Fruit fly (Drosophila melanogaster) whole organism, embryonic: ENCODE results near the gene CG31463.

Experiments
- Antp ChIP-seq: fragments of 200-800 bp; sonication (Bioruptor generic); optimal IDR thresholded peaks from 3 replicates; lab custom pipeline; 2016; ENCODE audit warnings: missing biosample characterization, missing genetic modification characterization
- Asciz ChIP-seq: fragments of 200-800 bp; sonication (Bioruptor generic); optimal IDR thresholded peaks from 2 replicates; lab custom pipeline; 2017; ENCODE audit warnings: missing biosample characterization, mild to moderate bottlenecking, missing genetic modification characterization, missing genetic modification reagents
- CG10274 ChIP-seq: fragments of 200-800 bp; sonication (Bioruptor generic); optimal IDR thresholded peaks from 3 replicates; lab custom pipeline; 2017; ENCODE audit warnings: missing biosample characterization, mild to moderate bottlenecking, missing genetic modification characterization
- CG10431 ChIP-seq: fragments of 200-800 bp; sonication (Bioruptor generic); optimal IDR thresholded peaks from 3 replicates; lab custom pipeline; 2018; ENCODE audit warnings: missing biosample characterization, mild to moderate bottlenecking, missing genetic modification characterization
- CG11696 ChIP-seq: fragments of 200-800 bp; sonication (Bioruptor generic); IDR thresholded peaks from 2 replicates; pipeline ENCODE4 v1.3.6; 2022; ENCODE audit warnings: missing biosample characterization, missing genetic modification characterization
- CG12659 ChIP-seq: fragments of 200-800 bp; sonication (Bioruptor generic); optimal IDR thresholded peaks from 3 replicates; lab custom pipeline; 2017; ENCODE audit warnings: mild to moderate bottlenecking, missing biosample characterization, missing genetic modification reagents, missing genetic modification characterization
- CG13287 ChIP-seq: fragments of 200-800 bp; sonication (Bioruptor generic); IDR thresholded peaks from 2 replicates; pipeline ENCODE4 v1.3.6; 2022; ENCODE audit warnings: missing biosample characterization, missing genetic modification characterization; ENCODE audit not compliant: partially characterized antibody
- CG13296 ChIP-seq: fragments of 200-800 bp; sonication (Bioruptor generic); optimal IDR thresholded peaks from 3 replicates; lab custom pipeline; 2018; ENCODE audit warnings: missing biosample characterization, mild to moderate bottlenecking, missing genetic modification characterization
- CG13775 ChIP-seq: fragments of 200-800 bp; sonication (Bioruptor generic); optimal IDR thresholded peaks from 3 replicates; lab custom pipeline; 2017; ENCODE audit warnings: missing biosample characterization, mild to moderate bottlenecking, missing genetic modification characterization
- CG1647 ChIP-seq: fragments of 200-800 bp; sonication (Bioruptor generic); optimal IDR thresholded peaks from 3 replicates; lab custom pipeline; 2016; ENCODE audit warnings: missing biosample characterization, missing genetic modification characterization
- CG17802 ChIP-seq: fragments of 200-800 bp; sonication (Bioruptor generic); optimal IDR thresholded peaks from 2 replicates; lab custom pipeline; 2018; ENCODE audit warnings: missing biosample characterization, mild to moderate bottlenecking, missing genetic modification characterization, moderate library complexity
- CG2120 ChIP-seq: fragments of 200-800 bp; sonication (Bioruptor generic); optimal IDR thresholded peaks from 3 replicates; lab custom pipeline; 2016; ENCODE audit warnings: missing biosample characterization, missing genetic modification characterization
- CG3407 ChIP-seq: fragments of 200-800 bp; sonication (Bioruptor generic); optimal IDR thresholded peaks from 2 replicates; lab custom pipeline; 2018; ENCODE audit warnings: missing biosample characterization, mild to moderate bottlenecking, missing genetic modification characterization
- CG4360 ChIP-seq: fragments of 200-800 bp; sonication (Bioruptor generic); IDR thresholded peaks from 2 replicates; pipeline ENCODE4 v1.3.6; 2022; ENCODE audit warnings: missing biosample characterization, missing genetic modification characterization
- CG5245 ChIP-seq: fragments of 200-800 bp; sonication (Bioruptor generic); optimal IDR thresholded peaks from 3 replicates; lab custom pipeline; 2016; ENCODE audit warnings: missing biosample characterization, missing genetic modification characterization
- CG6854 ChIP-seq: fragments of 200-800 bp; sonication (Bioruptor generic); optimal IDR thresholded peaks from 3 replicates; lab custom pipeline; 2017; ENCODE audit warnings: missing biosample characterization, mild to moderate bottlenecking, missing genetic modification characterization
- CG7271 ChIP-seq: fragments of 200-800 bp; sonication (Bioruptor generic); optimal IDR thresholded peaks from 2 replicates; lab custom pipeline; 2018; ENCODE audit warnings: missing biosample characterization, mild to moderate bottlenecking, missing genetic modification characterization, moderate library complexity
- CG8944 ChIP-seq: fragments of 200-800 bp; sonication (Bioruptor generic); optimal IDR thresholded peaks from 3 replicates; lab custom pipeline; 2016; ENCODE audit warnings: missing biosample characterization, missing genetic modification characterization
- CG9215 ChIP-seq: fragments of 200-800 bp; sonication (Bioruptor generic); IDR thresholded peaks from 2 replicates; pipeline ENCODE4 v1.3.6; 2022; ENCODE audit warnings: missing biosample characterization, missing genetic modification characterization
- CG9437 ChIP-seq: fragments of 200-800 bp; sonication (Bioruptor generic); optimal IDR thresholded peaks from 2 replicates; lab custom pipeline; 2018; ENCODE audit warnings: missing biosample characterization, mild to moderate bottlenecking, missing genetic modification characterization
- CTCF ChIP-seq: fragments of 200-800 bp; sonication (Bioruptor generic); optimal IDR thresholded peaks from 2 replicates; lab custom pipeline; 2017; ENCODE audit warnings: missing biosample characterization, mild to moderate bottlenecking, missing genetic modification characterization, moderate library complexity
- CrebB ChIP-seq: fragments of 200-800 bp; sonication (Bioruptor generic); optimal IDR thresholded peaks from 3 replicates; lab custom pipeline; 2018; ENCODE audit warnings: missing biosample characterization, mild to moderate bottlenecking, missing genetic modification characterization
- Doc3 ChIP-seq: fragments of 200-800 bp; sonication (Bioruptor generic); IDR thresholded peaks from 3 replicates; pipeline ENCODE4 v1.3.6; 2022; ENCODE audit warnings: missing biosample characterization, missing genetic modification characterization; ENCODE audit not compliant: partially characterized antibody
- Dref ChIP-seq: fragments of 200-800 bp; sonication (Bioruptor generic); IDR thresholded peaks from 2 replicates; pipeline ENCODE4 v1.3.6; 2022; ENCODE audit warnings: missing biosample characterization, missing genetic modification characterization
- Fer1 ChIP-seq: fragments of 200-800 bp; sonication (Bioruptor generic); optimal IDR thresholded peaks from 2 replicates; lab custom pipeline; 2017; ENCODE audit warnings: missing biosample characterization, mild to moderate bottlenecking, missing genetic modification characterization
- Gsc ChIP-seq: fragments of 200-800 bp; sonication (Bioruptor generic); IDR thresholded peaks from 2 replicates; pipeline ENCODE4 v1.3.6; 2022; ENCODE audit warnings: missing biosample characterization, missing genetic modification characterization
- HLH3B ChIP-seq: fragments of 200-800 bp; sonication (Bioruptor generic); IDR thresholded peaks from 2 replicates; pipeline ENCODE4 v1.3.6; 2022; ENCODE audit warnings: missing biosample characterization, missing genetic modification characterization
- HLH54F ChIP-seq: fragments of 200-800 bp; sonication (Bioruptor generic); optimal IDR thresholded peaks from 3 replicates; lab custom pipeline; 2016; ENCODE audit warnings: missing biosample characterization, missing genetic modification characterization
- Lhr ChIP-seq: fragments of 200-800 bp; sonication (Bioruptor generic); optimal IDR thresholded peaks from 3 replicates; lab custom pipeline; 2017; ENCODE audit warnings: mild to moderate bottlenecking, missing biosample characterization, missing genetic modification reagents, missing genetic modification characterization
- Med ChIP-seq: fragments of 200-800 bp; sonication (Bioruptor generic); peaks from one replicate; lab custom pipeline; 2016; ENCODE audit warnings: missing biosample characterization, missing genetic modification characterization, mild to moderate bottlenecking, inconsistent platforms, moderate library complexity
- Neu2 ChIP-seq: fragments of 200-800 bp; sonication (Bioruptor generic); optimal IDR thresholded peaks from 3 replicates; lab custom pipeline; 2016; ENCODE audit warnings: missing biosample characterization, missing genetic modification characterization, borderline replicate concordance
- Pdp1 ChIP-seq, 2 experiments: fragments of 200-800 bp; sonication (Bioruptor generic); optimal IDR thresholded peaks; 3 replicates each; lab custom pipeline; 2016; ENCODE audit warnings: missing biosample characterization in 2 of 2, missing genetic modification characterization in 2 of 2, mild to moderate bottlenecking in 1 of 2, moderate library complexity in 1 of 2
- Sry-δ ChIP-seq: fragments of 200-800 bp; sonication (Bioruptor generic); optimal IDR thresholded peaks from 2 replicates; lab custom pipeline; 2016; ENCODE audit warnings: missing biosample characterization, missing genetic modification characterization
- cg ChIP-seq: fragments of 200-800 bp; sonication (Bioruptor generic); optimal IDR thresholded peaks from 3 replicates; lab custom pipeline; 2019; ENCODE audit warnings: missing biosample characterization, mild to moderate bottlenecking, missing genetic modification characterization, moderate library complexity
- chm ChIP-seq: fragments of 200-800 bp; sonication (Bioruptor generic); IDR thresholded peaks from 2 replicates; pipeline ENCODE4 v1.3.6; 2022; ENCODE audit warnings: missing biosample characterization, missing genetic modification characterization
- corto ChIP-seq: fragments of 200-800 bp; sonication (Bioruptor generic); optimal IDR thresholded peaks from 2 replicates; lab custom pipeline; 2016; ENCODE audit warnings: missing biosample characterization, mild to moderate bottlenecking, missing genetic modification characterization, moderate library complexity
- dati ChIP-seq: fragments of 200-800 bp; sonication (Bioruptor generic); IDR thresholded peaks from 2 replicates; pipeline ENCODE4 v1.3.6; 2022; ENCODE audit warnings: missing biosample characterization, missing genetic modification characterization
- dmrt99B ChIP-seq: fragments of 200-800 bp; sonication (Bioruptor generic); optimal IDR thresholded peaks from 2 replicates; lab custom pipeline; 2018; ENCODE audit warnings: missing biosample characterization, mild to moderate bottlenecking, missing genetic modification characterization, moderate library complexity
- ems ChIP-seq: fragments of 200-800 bp; sonication (Bioruptor generic); optimal IDR thresholded peaks from 3 replicates; lab custom pipeline; 2016; ENCODE audit warnings: missing biosample characterization, missing genetic modification characterization
- eve ChIP-seq, 2 experiments: fragments of >200 bp; optimal IDR thresholded peaks; 2 replicates each; lab custom pipeline; 2017; ENCODE audit warnings: missing biosample characterization in 2 of 2, missing genetic modification characterization in 2 of 2
- ewg ChIP-seq: fragments of 200-800 bp; sonication (Bioruptor generic); optimal IDR thresholded peaks from 3 replicates; lab custom pipeline; 2017; ENCODE audit warnings: mild to moderate bottlenecking, missing biosample characterization, missing genetic modification reagents, missing genetic modification characterization
- fru ChIP-seq: fragments of >200 bp; optimal IDR thresholded peaks from 2 replicates; lab custom pipeline; 2017
- gce ChIP-seq: fragments of 200-800 bp; sonication (Bioruptor generic); IDR thresholded peaks from 3 replicates; pipeline ENCODE4 v1.3.6; 2022; ENCODE audit warnings: missing biosample characterization, missing genetic modification characterization
- gsb ChIP-seq: fragments of 200-800 bp; sonication (Bioruptor generic); IDR thresholded peaks from 2 replicates; pipeline ENCODE4 v1.3.6; 2022; ENCODE audit warnings: missing biosample characterization, missing genetic modification characterization
- oc ChIP-seq: fragments of 200-800 bp; sonication (Bioruptor generic); optimal IDR thresholded peaks from 2 replicates; lab custom pipeline; 2018; ENCODE audit warnings: missing biosample characterization, mild to moderate bottlenecking, missing genetic modification characterization, moderate library complexity
- onecut ChIP-seq: fragments of 200-800 bp; sonication (Bioruptor generic); IDR thresholded peaks from 2 replicates; pipeline ENCODE4 v1.3.6; 2022; ENCODE audit warnings: missing biosample characterization, missing genetic modification characterization
- pros ChIP-seq: fragments of 200-800 bp; sonication (Bioruptor generic); optimal IDR thresholded peaks from 3 replicates; lab custom pipeline; 2019; ENCODE audit warnings: missing biosample characterization, mild to moderate bottlenecking, missing genetic modification characterization, moderate library complexity
- psq ChIP-seq: fragments of 200-800 bp; sonication (Bioruptor generic); optimal IDR thresholded peaks from 2 replicates; lab custom pipeline; 2017; ENCODE audit warnings: missing biosample characterization, missing genetic modification characterization
- schlank ChIP-seq: fragments of 200-800 bp; sonication (Bioruptor generic); optimal IDR thresholded peaks from 2 replicates; lab custom pipeline; 2018; ENCODE audit warnings: missing biosample characterization, mild to moderate bottlenecking, missing genetic modification characterization
- sd ChIP-seq: fragments of 200-800 bp; sonication (Bioruptor generic); optimal IDR thresholded peaks from 3 replicates; lab custom pipeline; 2018; ENCODE audit warnings: missing biosample characterization, mild to moderate bottlenecking, missing genetic modification characterization, moderate library complexity
- sob ChIP-seq: fragments of 200-800 bp; sonication (Bioruptor generic); IDR thresholded peaks from 2 replicates; pipeline ENCODE4 v1.3.6; 2022; ENCODE audit warnings: missing biosample characterization, missing genetic modification characterization
- tll ChIP-seq, 2 experiments: fragments of 200-800 bp in 1 of 2; fragments of >200 bp in 1 of 2; sonication (Bioruptor generic) in 1 of 2; optimal IDR thresholded peaks; 2 replicates each; lab custom pipeline; 2017 to 2019; ENCODE audit warnings: missing biosample characterization in 2 of 2, missing genetic modification characterization in 2 of 2, mild to moderate bottlenecking in 1 of 2, moderate library complexity in 1 of 2

CG31463 gene

DNA sequence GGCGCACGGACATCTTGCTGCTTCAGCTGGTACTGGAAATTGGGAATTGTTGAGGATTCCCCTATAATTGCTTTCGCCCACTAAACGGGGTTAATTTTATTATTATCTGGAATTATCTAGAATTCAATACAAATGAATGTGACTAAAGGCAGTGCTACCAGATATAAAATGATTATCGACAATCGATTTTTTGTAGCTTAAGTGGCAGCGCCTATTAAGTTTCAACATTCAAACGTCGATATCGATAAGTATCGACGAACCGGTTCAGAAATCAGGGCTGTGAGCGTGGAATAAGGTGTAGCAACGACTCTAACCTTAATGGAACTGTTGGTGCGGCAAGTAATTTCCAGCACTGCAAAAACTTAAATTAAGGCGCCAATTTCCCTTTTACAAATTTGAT is 13.0 kb downstream of the CG31463 start, which contains the start of gene Sgt1 (continued):
- no peak for TF ChIP-seq CG6854 (GFP tag; lab: Kevin White, UChicago)
- TF ChIP-seq sob (GFP tag; lab: Robert Waterston, UW), result peak; percentile 68
- TF ChIP-seq Sry-δ (GFP tag; lab: Kevin White, UChicago), result peak; percentile 83
- peak; percentile 62 for TF ChIP-seq HLH54F (GFP tag; lab: Kevin White, UChicago)
- TF ChIP-seq Dref (GFP tag; lab: Robert Waterston, UW), result peak; percentile 99
- TF ChIP-seq gsb (GFP tag; lab: Robert Waterston, UW), result no peak
- TF ChIP-seq eve (GFP tag; optimal IDR thresholded peaks at IDR 0.05; lab: Kevin White, UChicago), result no peak
- no peak for TF ChIP-seq ewg (GFP tag; lab: Kevin White, UChicago)
- no peak for TF ChIP-seq CG7271 (tag; lab: Kevin White, UChicago)
- TF ChIP-seq Asciz (GFP tag; lab: Kevin White, UChicago), result no peak
- TF ChIP-seq HLH3B (GFP tag; lab: Robert Waterston, UW), result no peak
- TF ChIP-seq CG8944, result peak; percentile 33
- peak; percentile 41 for TF ChIP-seq CrebB (tag; lab: Kevin White, UChicago)
- TF ChIP-seq CG2120, result peak; percentile 77
- peak; percentile 65 for TF ChIP-seq Antp
- TF ChIP-seq CG13287, result peak; percentile 85
- TF ChIP-seq Doc3 (GFP tag; lab: Robert Waterston, UW), result peak; percentile 68; the same call in 2 of the 3 replicates
- no peak for TF ChIP-seq CG3407 (GFP tag; lab: Kevin White, UChicago)
- TF ChIP-seq Gsc (GFP tag; lab: Robert Waterston, UW), result no peak
- TF ChIP-seq corto, result no peak
- TF ChIP-seq CG4360 (GFP tag; lab: Robert Waterston, UW), result no peak
- no peak for TF ChIP-seq CG17802
- no peak for TF ChIP-seq CG9437
- no peak for TF ChIP-seq pros (GFP tag; lab: Kevin White, UChicago)
- TF ChIP-seq dati (GFP tag; lab: Robert Waterston, UW), result no peak
- no peak for TF ChIP-seq CG10431 (GFP tag; lab: Kevin White, UChicago)
- peak; percentile 44 for TF ChIP-seq CG5245 (GFP tag; lab: Kevin White, UChicago)
- TF ChIP-seq Med (GFP tag; lab: Kevin White, UChicago), result peak; percentile 96
- TF ChIP-seq Neu2 (GFP tag; lab: Kevin White, UChicago), result no peak
- TF ChIP-seq CG13775 (GFP tag; lab: Kevin White, UChicago), result no peak
- peak; percentile 56 for TF ChIP-seq CTCF (GFP tag; lab: Kevin White, UChicago)
- no peak for TF ChIP-seq CG13296 (GFP tag; lab: Kevin White, UChicago)
- no peak for TF ChIP-seq dmrt99B (tag; lab: Kevin White, UChicago)
- TF ChIP-seq Lhr (GFP tag; lab: Kevin White, UChicago), result peak; percentile 95
- TF ChIP-seq tll (GFP tag; optimal IDR thresholded peaks at IDR 0.05; lab: Kevin White, UChicago), result peak in 1 of 2 experiments; percentile 50
- TF ChIP-seq CG11696, result no peak
- no peak for TF ChIP-seq cg (GFP tag; lab: Kevin White, UChicago)
- peak in 1 of 2 experiments; percentile 37 for TF ChIP-seq Pdp1 (GFP tag; optimal IDR thresholded peaks at IDR 0.05; lab: Kevin White, UChicago)
- TF ChIP-seq CG1647 (GFP tag; lab: Kevin White, UChicago), result no peak
- no peak for TF ChIP-seq fru (lab: Kevin White, UChicago)
- no peak for TF ChIP-seq CG10274 (GFP tag; lab: Kevin White, UChicago)
- TF ChIP-seq Fer1, result peak; percentile 21
- TF ChIP-seq schlank (tag; lab: Kevin White, UChicago), result no peak
- peak; percentile 24 for TF ChIP-seq ems (GFP tag; lab: Kevin White, UChicago)
- TF ChIP-seq oc (tag; lab: Kevin White, UChicago), result no peak
- no peak for TF ChIP-seq psq (GFP tag; lab: Kevin White, UChicago)
- TF ChIP-seq chm (GFP tag; lab: Robert Waterston, UW), result no peak; the same call in 1 of the 2 replicates
- TF ChIP-seq onecut (GFP tag; lab: Robert Waterston, UW), result peak; percentile 42; the same call in 1 of the 2 replicates
- no peak for TF ChIP-seq CG9215 (GFP tag; lab: Robert Waterston, UW)
- peak; percentile 84 for TF ChIP-seq CG12659 (GFP tag; lab: Kevin White, UChicago)
- TF ChIP-seq sd, result peak; percentile 47
- no peak for TF ChIP-seq gce
